Worm (Caenorhabditis elegans): Measurements from ENCODE around the gene ncx-6.

The ncx-6 gene

DNA sequence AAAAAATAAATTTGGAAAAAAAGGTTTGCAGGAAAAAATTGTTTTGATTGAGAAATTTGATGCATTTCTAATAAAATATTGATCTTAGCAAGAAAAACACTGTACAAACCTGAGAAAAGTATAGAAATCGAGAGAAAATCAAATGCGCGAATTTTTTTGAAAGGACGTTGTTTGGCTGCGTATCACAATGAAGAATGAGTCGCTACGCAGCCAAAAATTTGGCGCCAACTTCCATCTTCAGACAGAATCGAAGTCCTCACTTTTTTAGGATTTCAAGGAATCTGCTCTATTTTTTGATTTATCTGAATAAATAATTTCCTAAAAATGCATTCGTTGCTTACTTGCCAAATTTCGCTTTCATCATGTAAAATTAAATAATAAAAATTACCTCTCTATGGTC is 32.9 kb upstream of the ncx-6 start:
- TF ChIP-seq hlh-11 (tag; optimal IDR thresholded peaks at IDR 0.05) (no peak), mdt-29 (GFP tag; IDR thresholded peaks at IDR 0.05) (no peak), lin-38 (GFP tag; IDR thresholded peaks at IDR 0.05) (peak; percentile 62), F10B5.3 (tag; optimal IDR thresholded peaks at IDR 0.05) (no peak), Y105C5A.15 (GFP tag; IDR thresholded peaks at IDR 0.05) (no peak), zfp-3 (GFP tag; conservative IDR thresholded peaks at IDR 0.05) (no peak), aha-1 (tag) (no peak), lin-13 (GFP tag; optimal IDR thresholded peaks at IDR 0.05) (no peak), nhr-42 (GFP tag; IDR thresholded peaks at IDR 0.05) (no peak), unc-130 (GFP tag; optimal IDR thresholded peaks at IDR 0.05) (peak; percentile 71), mes-2 (tag; optimal IDR thresholded peaks at IDR 0.05; ENCODE audit: poor library complexity, severe bottlenecking) (no peak), lir-3 (tag; optimal IDR thresholded peaks at IDR 0.05) (no peak), dmd-6 (GFP tag; IDR thresholded peaks at IDR 0.05) (no peak), F49E8.2 (tag; optimal IDR thresholded peaks at IDR 0.05; ENCODE audit: borderline replicate concordance) (peak; percentile 35), Y48G9A.11 (GFP tag; IDR thresholded peaks at IDR 0.05) (0 out of 2 replicates have a peak, but pooled peaks have one; percentile 34), nhr-28 (tag; optimal IDR thresholded peaks at IDR 0.05) (no peak), saeg-2 (GFP tag; IDR thresholded peaks at IDR 0.05) (no peak), snpc-4 (tag; optimal IDR thresholded peaks at IDR 0.05) (no peak), lim-7 (GFP tag; IDR thresholded peaks at IDR 0.05) (no peak)

DNA sequence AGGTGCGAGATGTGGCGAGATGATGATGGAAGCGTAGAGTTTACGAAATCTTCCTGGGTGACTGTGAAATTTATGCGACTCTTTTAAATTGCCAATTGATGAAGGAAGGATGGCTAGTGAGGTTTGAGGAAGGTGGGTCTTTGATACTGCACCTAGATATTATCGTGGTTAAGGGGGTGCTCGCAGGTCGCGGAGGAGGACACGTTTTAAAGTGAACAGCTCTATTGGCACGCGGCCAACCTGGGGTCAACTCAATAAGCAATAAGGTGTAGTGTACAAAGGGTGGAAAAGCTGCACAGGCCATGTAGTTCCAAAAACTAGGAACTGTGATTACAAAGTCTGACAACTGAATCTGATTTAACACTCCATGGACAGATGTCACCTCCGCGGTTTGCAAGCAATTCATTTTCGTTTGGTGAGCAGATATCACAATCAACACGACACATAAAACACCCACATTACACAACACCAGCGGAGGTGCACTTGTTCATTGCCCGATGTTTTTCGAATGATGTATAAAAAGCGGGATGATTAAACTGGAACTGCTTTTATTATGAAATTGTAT is 31.7 kb upstream of the ncx-6 start:
- TF ChIP-seq lin-38 (GFP tag; IDR thresholded peaks at IDR 0.05) (peak; percentile 49), unc-62 (GFP tag; optimal IDR thresholded peaks at IDR 0.05 in 1 of 2) (peak in 1 of 2 experiments; percentile 65), unc-62 (tag; optimal IDR thresholded peaks at IDR 0.05) (no peak), lin-1 (GFP tag; IDR thresholded peaks at IDR 0.05) (peak; percentile 38; the same call in 1 of the 2 replicates), F49E8.2 (tag; optimal IDR thresholded peaks at IDR 0.05; ENCODE audit: borderline replicate concordance) (peak; percentile 40), cey-2 (tag; optimal IDR thresholded peaks at IDR 0.05; ENCODE audit: borderline replicate concordance, insufficient read depth) (no peak), madf-5 (GFP tag; IDR thresholded peaks at IDR 0.05) (0 out of 4 replicates have a peak, but pooled peaks of 1 of the 2 experiments have one; percentile 28)

DNA sequence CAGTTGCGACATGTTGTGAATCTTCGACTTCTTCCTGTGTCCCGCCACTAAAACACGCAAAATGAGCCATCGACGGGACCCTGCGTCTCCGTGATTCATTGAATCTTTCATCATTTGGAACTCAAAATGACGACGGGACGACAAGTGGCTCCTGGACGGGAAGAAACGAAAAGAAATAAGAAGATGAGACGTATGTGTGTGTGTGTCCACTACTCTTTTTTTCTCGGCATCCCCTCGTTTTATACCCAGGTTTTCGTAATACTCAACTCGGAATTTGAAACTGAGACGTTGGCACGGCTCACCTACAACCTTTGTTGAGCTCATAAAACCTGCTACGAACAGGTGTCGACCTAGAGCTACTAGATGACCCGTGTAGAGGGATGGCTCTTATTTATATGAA is 30.8 kb upstream of the ncx-6 start:
- no peak for TF ChIP-seq Y5F2A.4 (GFP tag; optimal IDR thresholded peaks at IDR 0.05)
- peak in 1 of 2 experiments; percentile 21 for TF ChIP-seq daf-16 (GFP tag; optimal IDR thresholded peaks at IDR 0.05)
- no peak for TF ChIP-seq daf-16 (tag; optimal IDR thresholded peaks at IDR 0.05)
- peak in 1 of 2 experiments; percentile 40 for TF ChIP-seq unc-62 (GFP tag; optimal IDR thresholded peaks at IDR 0.05 in 1 of 2)
- TF ChIP-seq unc-62 (tag; optimal IDR thresholded peaks at IDR 0.05) = no peak
- TF ChIP-seq hlh-11 (tag; optimal IDR thresholded peaks at IDR 0.05) = peak; percentile 39
- no peak for TF ChIP-seq dmd-8 (GFP tag; IDR thresholded peaks at IDR 0.05)
- TF ChIP-seq Y105C5A.15 (GFP tag; IDR thresholded peaks at IDR 0.05) = no peak

DNA sequence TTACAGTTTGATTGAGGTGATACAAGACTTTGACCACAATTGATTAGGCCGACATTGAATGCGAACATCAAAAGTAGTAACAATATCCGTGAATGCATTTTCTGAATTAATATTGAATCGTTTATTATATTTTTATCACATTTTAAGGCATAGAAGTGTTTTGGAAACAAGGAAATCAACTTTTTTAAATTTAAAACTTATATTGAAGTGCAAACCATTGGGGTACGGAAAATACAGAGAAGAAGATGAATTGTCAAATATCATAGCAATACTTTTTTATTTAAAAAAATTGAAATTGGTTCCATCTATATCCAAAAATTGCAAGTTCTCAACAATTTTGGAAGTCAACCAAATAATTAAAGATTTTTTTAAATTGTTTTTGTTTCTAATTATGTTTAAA is 29.5 kb upstream of the ncx-6 start, which contains the start of gene T05G5.1:
Gene T05G5.1, minus strand, starts transcription at position 101 of the 400 bp plus-strand sequence.
- no peak for TF ChIP-seq ceh-82 (tag; optimal IDR thresholded peaks at IDR 0.05)
- no peak for TF ChIP-seq nhr-48 (tag; optimal IDR thresholded peaks at IDR 0.05)
- no peak for TF ChIP-seq daf-8 (GFP tag; IDR thresholded peaks at IDR 0.05)
- TF ChIP-seq D1046.2 (GFP tag; IDR thresholded peaks at IDR 0.05) = no peak
- TF ChIP-seq sdz-12 (GFP tag; optimal IDR thresholded peaks at IDR 0.05) = no peak
- no peak for TF ChIP-seq lin-1 (GFP tag; IDR thresholded peaks at IDR 0.05)
- no peak for TF ChIP-seq ceh-44 (GFP tag; IDR thresholded peaks at IDR 0.05)
- TF ChIP-seq nhr-102 (tag; optimal IDR thresholded peaks at IDR 0.05) = no peak
- no peak for TF ChIP-seq lsy-2 (tag; optimal IDR thresholded peaks at IDR 0.05)
- TF ChIP-seq ZK337.2 (GFP tag; IDR thresholded peaks at IDR 0.05) = no peak
- TF ChIP-seq madf-9 (GFP tag; conservative IDR thresholded peaks at IDR 0.05) = no peak
- no peak for TF ChIP-seq T26A8.4 (GFP tag; IDR thresholded peaks at IDR 0.05)
- TF ChIP-seq saeg-2 (GFP tag; IDR thresholded peaks at IDR 0.05) = no peak
- no peak for TF ChIP-seq hlh-11 (tag; optimal IDR thresholded peaks at IDR 0.05)
- TF ChIP-seq spr-3 (GFP tag; optimal IDR thresholded peaks at IDR 0.05) = no peak
- no peak for TF ChIP-seq pha-4 (GFP tag; IDR thresholded peaks at IDR 0.05)
- TF ChIP-seq pha-4 (tag; optimal IDR thresholded peaks at IDR 0.05) = no peak
- no peak for TF ChIP-seq pqm-1 (tag; optimal IDR thresholded peaks at IDR 0.05)
- TF ChIP-seq dpl-1 (GFP tag; optimal IDR thresholded peaks at IDR 0.05) = no peak
- no peak for TF ChIP-seq egl-43 (GFP tag; IDR thresholded peaks at IDR 0.05)

Measured in whole organism, L4 larva.